Worm (Caenorhabditis elegans) whole organism, L4/young adult: ENCODE measurements around the gene twk-25.

Source experiments
- W03F9.2 ChIP-seq: fragments of 150-350 bp; optimal IDR thresholded peaks from 2 replicates; lab custom pipeline; 2014; ENCODE audit warnings: missing biosample characterization, missing genetic modification characterization
- dao-5 ChIP-seq: sonication (generic microtip); optimal IDR thresholded peaks from 2 replicates; lab custom pipeline; 2016; ENCODE audit warnings: missing genotype, missing genetic modification characterization, moderate library complexity, missing compliant biosample characterization
- him-1 ChIP-seq: sonication (generic microtip); optimal IDR thresholded peaks from 2 replicates; lab custom pipeline; 2016; ENCODE audit warnings: missing genotype, missing genetic modification reagents, missing genetic modification characterization, missing compliant biosample characterization

DNA sequence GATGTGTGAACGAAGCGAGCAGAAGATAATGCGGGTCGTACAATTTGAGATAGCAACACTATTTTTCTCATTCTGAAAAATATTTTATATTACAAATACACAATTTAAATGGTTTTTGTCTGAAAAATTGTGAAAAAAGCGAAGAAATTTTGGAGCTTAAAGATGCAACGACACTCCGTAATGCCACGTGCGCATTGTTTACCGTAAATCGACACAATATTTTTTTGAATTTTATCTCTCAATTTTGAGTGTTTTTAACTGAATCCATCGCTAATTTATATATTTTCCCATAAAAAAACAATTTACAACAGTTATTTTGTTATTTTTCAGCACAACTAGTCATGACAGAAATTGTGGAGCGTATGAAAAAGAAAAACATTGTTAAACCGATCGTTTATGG lies 16.4 kb downstream of the twk-25 start, which contains the start of the genes M04B2.4 and gfl-1:
- TF ChIP-seq W03F9.2 (no peak), dao-5 (tag; lab: Kevin White, UChicago) (no peak), him-1 (tag; lab: Kevin White, UChicago) (no peak)
